Fruit fly (Drosophila melanogaster) whole organism, embryonic: ENCODE results near the gene mRpS11.
A peak's percentile ranks its signal among the peaks of the same experiment; 100 is the strongest.

Experiments used
- Aef1 ChIP-seq: fragments of 200-800 bp; sonication (Bioruptor generic); IDR thresholded peaks from 3 replicates; pipeline ENCODE4 v1.3.6; 2022; ENCODE audit warnings: missing biosample characterization, missing genetic modification characterization
- Bteb2 ChIP-seq: fragments of 200-800 bp; sonication (Bioruptor generic); optimal IDR thresholded peaks from 2 replicates; lab custom pipeline; 2016; ENCODE audit warnings: missing biosample characterization, missing genetic modification characterization
- CG11085 ChIP-seq: fragments of 200-800 bp; sonication (Bioruptor generic); IDR thresholded peaks from 2 replicates; pipeline ENCODE4 v1.3.6; 2022; ENCODE audit warnings: missing biosample characterization, missing genetic modification characterization
- CG11398 ChIP-seq: fragments of 200-800 bp; sonication (Bioruptor generic); optimal IDR thresholded peaks from 2 replicates; lab custom pipeline; 2016; ENCODE audit warnings: missing biosample characterization, missing genetic modification characterization
- CG11695 ChIP-seq: fragments of 200-800 bp; sonication (Bioruptor generic); IDR thresholded peaks from 3 replicates; pipeline ENCODE4 v1.3.6; 2022; ENCODE audit warnings: missing biosample characterization, missing genetic modification characterization
- CG1602 ChIP-seq: fragments of 200-800 bp; sonication (Bioruptor generic); optimal IDR thresholded peaks from 3 replicates; lab custom pipeline; 2016; ENCODE audit warnings: missing biosample characterization, missing genetic modification characterization
- CG17912 ChIP-seq: fragments of 200-800 bp; sonication (Bioruptor generic); optimal IDR thresholded peaks from 2 replicates; lab custom pipeline; 2018; ENCODE audit warnings: missing biosample characterization, mild to moderate bottlenecking, missing genetic modification characterization
- CG18599 ChIP-seq: fragments of 200-800 bp; sonication (Bioruptor generic); optimal IDR thresholded peaks from 3 replicates; lab custom pipeline; 2017; ENCODE audit warnings: missing biosample characterization, missing genetic modification characterization, mild to moderate bottlenecking, moderate library complexity, missing genetic modification reagents
- CG2116 ChIP-seq: fragments of 200-800 bp; sonication (Bioruptor generic); optimal IDR thresholded peaks from 3 replicates; lab custom pipeline; 2018; ENCODE audit warnings: missing biosample characterization, mild to moderate bottlenecking, missing genetic modification characterization
- CG2678 ChIP-seq: fragments of 200-800 bp; sonication (Bioruptor generic); optimal IDR thresholded peaks from 3 replicates; lab custom pipeline; 2019; ENCODE audit warnings: missing biosample characterization, mild to moderate bottlenecking, missing genetic modification characterization, moderate library complexity
- CG32767 ChIP-seq: fragments of 200-800 bp; sonication (Bioruptor generic); IDR thresholded peaks from 2 replicates; pipeline ENCODE4 v1.3.6; 2022; ENCODE audit warnings: missing biosample characterization, missing genetic modification characterization
- CG3281 ChIP-seq: fragments of 200-800 bp; sonication (Bioruptor generic); optimal IDR thresholded peaks from 3 replicates; lab custom pipeline; 2017; ENCODE audit warnings: missing biosample characterization, mild to moderate bottlenecking, missing genetic modification characterization
- CG4404 ChIP-seq: fragments of 200-800 bp; sonication (Bioruptor generic); IDR thresholded peaks from 2 replicates; pipeline ENCODE4 v1.3.6; 2022; ENCODE audit warnings: missing biosample characterization, missing genetic modification characterization
- CG7745 ChIP-seq: fragments of 200-800 bp; sonication (Bioruptor generic); optimal IDR thresholded peaks from 2 replicates; lab custom pipeline; 2018; ENCODE audit warnings: missing biosample characterization, mild to moderate bottlenecking, missing genetic modification characterization, moderate library complexity
- CG7786 ChIP-seq: fragments of 200-800 bp; sonication (Bioruptor generic); optimal IDR thresholded peaks from 2 replicates; lab custom pipeline; 2016; ENCODE audit warnings: missing biosample characterization, missing genetic modification characterization
- CkIIα-i1 ChIP-seq: fragments of 200-800 bp; sonication (Bioruptor generic); IDR thresholded peaks from 2 replicates; pipeline ENCODE4 v1.3.6; 2022; ENCODE audit warnings: missing biosample characterization, missing genetic modification characterization
- Kr ChIP-seq: fragments of 200-800 bp; sonication (Bioruptor generic); optimal IDR thresholded peaks from 2 replicates; lab custom pipeline; 2017; ENCODE audit warnings: missing biosample characterization, mild to moderate bottlenecking, missing genetic modification characterization
- Lhr ChIP-seq: fragments of 200-800 bp; sonication (Bioruptor generic); optimal IDR thresholded peaks from 3 replicates; lab custom pipeline; 2017; ENCODE audit warnings: mild to moderate bottlenecking, missing biosample characterization, missing genetic modification reagents, missing genetic modification characterization
- Mrtf ChIP-seq: fragments of 200-800 bp; sonication (Bioruptor generic); IDR thresholded peaks from 3 replicates; pipeline ENCODE4 v1.3.6; 2022; ENCODE audit warnings: missing biosample characterization, missing genetic modification characterization
- NC2β ChIP-seq: fragments of 200-800 bp; sonication (Bioruptor generic); optimal IDR thresholded peaks from 2 replicates; lab custom pipeline; 2016; ENCODE audit warnings: missing biosample characterization, missing genetic modification characterization
- NK7.1 ChIP-seq: fragments of 200-800 bp; sonication (Bioruptor generic); optimal IDR thresholded peaks from 3 replicates; lab custom pipeline; 2016; ENCODE audit warnings: missing biosample characterization, missing genetic modification characterization
- Ravus ChIP-seq: fragments of 200-800 bp; sonication (Bioruptor generic); IDR thresholded peaks from 2 replicates; pipeline ENCODE4 v1.3.6; 2022; ENCODE audit warnings: missing biosample characterization, missing genetic modification characterization
- Sin3A ChIP-seq: fragments of >200 bp; optimal IDR thresholded peaks from 2 replicates; lab custom pipeline; 2018
- Sox102F ChIP-seq: fragments of 200-800 bp; sonication (Bioruptor generic); optimal IDR thresholded peaks from 2 replicates; lab custom pipeline; 2018; ENCODE audit warnings: missing biosample characterization, mild to moderate bottlenecking, missing genetic modification characterization, moderate library complexity
- cato ChIP-seq: fragments of 200-800 bp; sonication (Bioruptor generic); optimal IDR thresholded peaks from 2 replicates; lab custom pipeline; 2016; ENCODE audit warnings: missing biosample characterization, missing genetic modification characterization, borderline replicate concordance
- caup ChIP-seq: fragments of 200-800 bp; sonication (Bioruptor generic); optimal IDR thresholded peaks from 3 replicates; lab custom pipeline; 2017; ENCODE audit warnings: missing biosample characterization, mild to moderate bottlenecking, missing genetic modification characterization, moderate library complexity; ENCODE audit not compliant: severe bottlenecking
- ci ChIP-seq: fragments of 200-800 bp; sonication (Bioruptor generic); IDR thresholded peaks from 3 replicates; pipeline ENCODE4 v1.3.6; 2022; ENCODE audit warnings: missing biosample characterization, missing genetic modification characterization
- fd3F ChIP-seq: fragments of 200-800 bp; sonication (Bioruptor generic); optimal IDR thresholded peaks from 2 replicates; lab custom pipeline; 2018; ENCODE audit warnings: missing biosample characterization, mild to moderate bottlenecking, missing genetic modification characterization, moderate library complexity
- ham ChIP-seq: fragments of 200-800 bp; sonication (Bioruptor generic); IDR thresholded peaks from 2 replicates; pipeline ENCODE4 v1.3.6; 2022; ENCODE audit warnings: missing biosample characterization, missing genetic modification characterization
- jing ChIP-seq: fragments of 200-800 bp; sonication (Bioruptor generic); optimal IDR thresholded peaks from 2 replicates; lab custom pipeline; 2018; ENCODE audit warnings: missing biosample characterization, mild to moderate bottlenecking, missing genetic modification characterization
- mirr ChIP-seq: fragments of 200-800 bp; sonication (Bioruptor generic); optimal IDR thresholded peaks from 3 replicates; lab custom pipeline; 2018; ENCODE audit warnings: missing biosample characterization, mild to moderate bottlenecking, missing genetic modification characterization
- pan ChIP-seq, 4 experiments: fragments of >200 bp in 3 of 4; fragments of 200-800 bp in 1 of 4; sonication (Bioruptor generic) in 1 of 4; optimal IDR thresholded peaks in 3 of 4; IDR thresholded peaks in 1 of 4; 2 replicates each; pipeline versions ENCODE4 v1.3.6 to Lab custom; 2017 to 2022; ENCODE audit warnings: missing biosample characterization in 2 of 4, missing genetic modification characterization in 2 of 4, mixed read lengths in 1 of 4
- sc ChIP-seq, 3 experiments: fragments of >200 bp in 2 of 3; fragments of 200-800 bp in 1 of 3; sonication (Bioruptor generic) in 1 of 3; optimal IDR thresholded peaks; 2 replicates in 2 of 3; 3 replicates in 1 of 3; lab custom pipeline; 2017; ENCODE audit warnings: mild to moderate bottlenecking in 1 of 3, missing biosample characterization in 1 of 3, missing genetic modification characterization in 1 of 3, missing genetic modification reagents in 1 of 3
- sens ChIP-seq: fragments of 200-800 bp; sonication (Bioruptor generic); peaks from one replicate; lab custom pipeline; 2016; ENCODE audit warnings: missing biosample characterization, missing genetic modification characterization
- shn ChIP-seq: fragments of 200-800 bp; sonication (Bioruptor generic); optimal IDR thresholded peaks from 3 replicates; lab custom pipeline; 2016; ENCODE audit warnings: missing biosample characterization, missing genetic modification characterization
- ssp ChIP-seq: fragments of 200-800 bp; sonication (Bioruptor generic); IDR thresholded peaks from 2 replicates; pipeline ENCODE4 v1.3.6; 2022; ENCODE audit warnings: missing biosample characterization, missing genetic modification characterization
- stc ChIP-seq: fragments of 200-800 bp; sonication (Bioruptor generic); IDR thresholded peaks from 2 replicates; pipeline ENCODE4 v1.3.6; 2022; ENCODE audit warnings: missing biosample characterization, missing genetic modification characterization
- tgo ChIP-seq: fragments of 200-800 bp; sonication (Bioruptor generic); IDR thresholded peaks from 3 replicates; pipeline ENCODE4 v1.3.6; 2022; ENCODE audit warnings: missing biosample characterization, missing genetic modification characterization
- vnd ChIP-seq: fragments of 200-800 bp; sonication (Bioruptor generic); IDR thresholded peaks from 3 replicates; pipeline ENCODE4 v1.3.6; 2022; ENCODE audit warnings: missing biosample characterization, missing genetic modification characterization; ENCODE audit not compliant: partially characterized antibody
- zfh2 ChIP-seq: fragments of 200-800 bp; sonication (Bioruptor generic); optimal IDR thresholded peaks from 2 replicates; lab custom pipeline; 2016; ENCODE audit warnings: missing biosample characterization, missing genetic modification characterization

The mRpS11 gene

DNA sequence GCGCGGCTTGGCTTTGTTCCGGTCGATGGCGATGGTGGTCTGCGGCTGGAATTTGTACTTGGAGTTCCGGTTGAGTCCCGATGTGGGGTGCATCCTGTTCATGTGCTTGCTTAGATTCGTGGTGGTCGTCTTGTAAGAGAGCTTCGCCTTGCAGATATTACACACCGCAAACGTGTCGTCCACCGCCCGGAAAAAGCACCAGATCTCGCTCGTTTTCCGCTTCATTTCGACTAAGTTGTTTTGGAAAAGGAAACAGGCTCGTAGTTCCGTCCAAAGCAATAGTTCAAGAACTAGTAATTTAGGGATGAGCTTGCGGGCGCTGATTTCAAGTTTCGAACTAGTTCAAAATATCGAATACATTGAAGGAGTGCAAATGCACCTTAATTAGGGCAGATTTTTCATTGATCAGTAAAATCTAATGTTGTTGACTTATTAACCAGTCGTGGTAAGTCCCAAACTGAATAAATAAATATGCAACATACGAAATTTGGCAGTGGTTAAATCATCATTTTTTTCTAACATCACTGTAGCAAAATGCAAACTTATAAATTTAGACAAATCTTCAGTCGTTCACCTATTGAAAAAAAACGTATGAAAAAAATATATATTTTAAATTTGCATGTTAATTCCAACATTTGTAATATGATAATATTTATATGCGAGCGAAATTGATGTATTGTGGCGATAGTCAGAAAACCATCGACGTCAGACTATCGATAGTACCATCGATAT, 29.5 kb upstream of the mRpS11 start, which contains the start of the genes bdwf and Patr-1 (continued):
- TF ChIP-seq sc (optimal IDR thresholded peaks at IDR 0.05; lab: Kevin White, UChicago) = no peak
- no peak for TF ChIP-seq sc (GFP tag; optimal IDR thresholded peaks at IDR 0.05; lab: Kevin White, UChicago)
- peak; percentile 21 for TF ChIP-seq CG3281
- peak; percentile 27 for TF ChIP-seq Lhr (GFP tag; lab: Kevin White, UChicago)
- TF ChIP-seq NK7.1 (GFP tag; lab: Kevin White, UChicago) = no peak
- no peak for TF ChIP-seq mirr
- TF ChIP-seq CG32767 (GFP tag; lab: Robert Waterston, UW) = no peak
- TF ChIP-seq CG1602 (GFP tag; lab: Kevin White, UChicago) = no peak
- TF ChIP-seq Kr (GFP tag; lab: Kevin White, UChicago) = no peak
- TF ChIP-seq caup (GFP tag; lab: Kevin White, UChicago) = no peak
- no peak for TF ChIP-seq jing (GFP tag; lab: Kevin White, UChicago)
- TF ChIP-seq CG2116 (GFP tag; lab: Kevin White, UChicago) = peak; percentile 78
- TF ChIP-seq CG2678 (tag; lab: Kevin White, UChicago) = no peak
- no peak for TF ChIP-seq ham (GFP tag; lab: Robert Waterston, UW)
- peak; percentile 49 for TF ChIP-seq Sin3A (lab: Kevin White, UChicago)
- TF ChIP-seq sens (GFP tag; lab: Kevin White, UChicago) = peak; percentile 81
- TF ChIP-seq cato (GFP tag; lab: Kevin White, UChicago) = no peak
- TF ChIP-seq CG7745 = no peak
- peak; percentile 2 for TF ChIP-seq zfh2 (GFP tag; lab: Kevin White, UChicago)
- no peak for TF ChIP-seq pan (optimal IDR thresholded peaks at IDR 0.05; lab: Kevin White, UChicago)
- TF ChIP-seq pan (GFP tag; optimal IDR thresholded peaks at IDR 0.05 in 1 of 2, IDR thresholded peaks at IDR 0.05 in 1 of 2) = no peak
- TF ChIP-seq CkIIα-i1 (GFP tag; lab: Robert Waterston, UW) = no peak
- no peak for TF ChIP-seq Mrtf (GFP tag; lab: Robert Waterston, UW)
- TF ChIP-seq CG11085 = no peak
- no peak for TF ChIP-seq tgo (GFP tag; lab: Robert Waterston, UW)
- TF ChIP-seq Ravus = no peak
- TF ChIP-seq stc (GFP tag; lab: Robert Waterston, UW) = 0 out of 2 replicates have a peak, but pooled peaks have one; percentile 6
- no peak for TF ChIP-seq ssp (GFP tag; lab: Robert Waterston, UW)
- TF ChIP-seq fd3F (GFP tag; lab: Kevin White, UChicago) = no peak
- TF ChIP-seq CG17912 (GFP tag; lab: Kevin White, UChicago) = no peak
- 0 out of 2 replicates have a peak, but pooled peaks have one; percentile 6 for TF ChIP-seq CG4404 (GFP tag; lab: Robert Waterston, UW)
- TF ChIP-seq CG11695 = no peak
- peak; percentile 93 for TF ChIP-seq vnd (GFP tag; lab: Robert Waterston, UW)
- no peak for TF ChIP-seq Aef1 (GFP tag; lab: Robert Waterston, UW)
- no peak for TF ChIP-seq CG7786 (GFP tag; lab: Kevin White, UChicago)
- no peak for TF ChIP-seq shn (GFP tag; lab: Kevin White, UChicago)
- TF ChIP-seq CG18599 (GFP tag; lab: Kevin White, UChicago) = no peak
- TF ChIP-seq Bteb2 (GFP tag; lab: Kevin White, UChicago) = no peak
- peak; percentile 4 for TF ChIP-seq NC2β (GFP tag; lab: Kevin White, UChicago)
- TF ChIP-seq Sox102F (GFP tag; lab: Kevin White, UChicago) = no peak
- TF ChIP-seq CG11398 = no peak
- no peak for TF ChIP-seq ci (GFP tag; lab: Robert Waterston, UW)
